Fruit fly (Drosophila melanogaster): ENCODE results near the gene CtIP.

CtIP gene

dm6 chr3L:20399550-20400109, 36.4 kb upstream of the CtIP start (continued):
- TF ChIP-seq CG11560 (tag; IDR thresholded peaks at IDR 0.05), result peak; percentile 74
- peak; percentile 68 for TF ChIP-seq Bdp1 (GFP tag; optimal IDR thresholded peaks at IDR 0.05)
- TF ChIP-seq org-1 (GFP tag; optimal IDR thresholded peaks at IDR 0.05), result peak; percentile 82
- peak; percentile 89 for TF ChIP-seq CG15011 (GFP tag; optimal IDR thresholded peaks at IDR 0.05)
- peak; percentile 73 for TF ChIP-seq scrt (GFP tag; optimal IDR thresholded peaks at IDR 0.05)
- TF ChIP-seq Eip74EF (GFP tag; optimal IDR thresholded peaks at IDR 0.05), result peak in 1 of 2 experiments; percentile 89
- peak; percentile 85 for TF ChIP-seq CG6765 (GFP tag; optimal IDR thresholded peaks at IDR 0.05)
- TF ChIP-seq pita (GFP tag; optimal IDR thresholded peaks at IDR 0.05), result no peak
- TF ChIP-seq Nf-YC (tag; optimal IDR thresholded peaks at IDR 0.05), result peak; percentile 82
- peak; percentile 53 for TF ChIP-seq trem (tag; optimal IDR thresholded peaks at IDR 0.05)
- peak; percentile 77 for TF ChIP-seq CG15696 (tag; optimal IDR thresholded peaks at IDR 0.05)
- TF ChIP-seq en (GFP tag; optimal IDR thresholded peaks at IDR 0.05), result peak; percentile 57
- peak; percentile 55 for TF ChIP-seq CG3995 (GFP tag; optimal IDR thresholded peaks at IDR 0.05)
- TF ChIP-seq cato (GFP tag; optimal IDR thresholded peaks at IDR 0.05; ENCODE audit: borderline replicate concordance), result peak; percentile 58
- peak; percentile 3 for TF ChIP-seq Dp (GFP tag; optimal IDR thresholded peaks at IDR 0.05)
- peak; percentile 89 for TF ChIP-seq CG12769 (tag; optimal IDR thresholded peaks at IDR 0.05)
- no peak for TF ChIP-seq Dll (GFP tag; IDR thresholded peaks at IDR 0.05; ENCODE audit: partially characterized antibody)
- peak; percentile 81 for TF ChIP-seq Blimp-1 (GFP tag; optimal IDR thresholded peaks at IDR 0.05)
- TF ChIP-seq CG1792 (GFP tag; optimal IDR thresholded peaks at IDR 0.05), result peak; percentile 32
- peak; percentile 95 for TF ChIP-seq CG11696 (GFP tag; IDR thresholded peaks at IDR 0.05)
- TF ChIP-seq nom (GFP tag; optimal IDR thresholded peaks at IDR 0.05), result peak; percentile 78
- peak; percentile 77 for TF ChIP-seq H2.0 (GFP tag; IDR thresholded peaks at IDR 0.05)
- peak; percentile 70 for TF ChIP-seq CG11398 (GFP tag; optimal IDR thresholded peaks at IDR 0.05)
- TF ChIP-seq E2f1 (GFP tag; IDR thresholded peaks at IDR 0.05), result peak; percentile 84
- TF ChIP-seq HLH4C (GFP tag; IDR thresholded peaks at IDR 0.05; ENCODE audit: partially characterized antibody), result no peak
- TF ChIP-seq hth (optimal IDR thresholded peaks at IDR 0.05), result no peak
- peak; percentile 82 for TF ChIP-seq zfh1 (GFP tag; IDR thresholded peaks at IDR 0.05)
- TF ChIP-seq MESR4 (GFP tag; optimal IDR thresholded peaks at IDR 0.05), result peak; percentile 12
- peak; percentile 72 for TF ChIP-seq croc (GFP tag; conservative IDR thresholded peaks at IDR 0.05)
- TF ChIP-seq C15 (GFP tag; IDR thresholded peaks at IDR 0.05), result no peak
- TF ChIP-seq CG10274 (GFP tag; optimal IDR thresholded peaks at IDR 0.05), result peak; percentile 49
- TF ChIP-seq ATbp (GFP tag; optimal IDR thresholded peaks at IDR 0.05), result peak; percentile 80
- TF ChIP-seq Lpt (GFP tag; optimal IDR thresholded peaks at IDR 0.05), result no peak
- no peak for TF ChIP-seq CG10565 (GFP tag; optimal IDR thresholded peaks at IDR 0.05)
- peak; percentile 60; the same call in 1 of the 3 replicates for TF ChIP-seq CG2889 (GFP tag; IDR thresholded peaks at IDR 0.05)
- TF ChIP-seq CG6175 (GFP tag; IDR thresholded peaks at IDR 0.05), result 0 out of 3 replicates have a peak, but pooled peaks have one; percentile 41
- no peak for TF ChIP-seq CG7963 (GFP tag; IDR thresholded peaks at IDR 0.05; ENCODE audit: partially characterized antibody)
- TF ChIP-seq lbe (GFP tag; optimal IDR thresholded peaks at IDR 0.05), result peak; percentile 81
- TF ChIP-seq repo (GFP tag; optimal IDR thresholded peaks at IDR 0.05), result peak; percentile 7
- TF ChIP-seq stwl (tag; optimal IDR thresholded peaks at IDR 0.05), result no peak
- TF ChIP-seq Antp (GFP tag; optimal IDR thresholded peaks at IDR 0.05), result peak; percentile 77
- TF ChIP-seq Adf1 (GFP tag; IDR thresholded peaks at IDR 0.05), result peak; percentile 66; the same call in 1 of the 2 replicates
- peak; percentile 72 for TF ChIP-seq CG5245 (GFP tag; optimal IDR thresholded peaks at IDR 0.05)
- TF ChIP-seq CG11723 (GFP tag; optimal IDR thresholded peaks at IDR 0.05), result peak; percentile 80
- TF ChIP-seq CG16863 (GFP tag; optimal IDR thresholded peaks at IDR 0.05), result peak; percentile 80
- peak; percentile 47 for TF ChIP-seq YL-1 (GFP tag; optimal IDR thresholded peaks at IDR 0.05)
- peak; percentile 92 for TF ChIP-seq HmgZ (tag; optimal IDR thresholded peaks at IDR 0.05)
- peak; percentile 87 for TF ChIP-seq CG4328 (GFP tag; optimal IDR thresholded peaks at IDR 0.05)
- peak; percentile 85 for TF ChIP-seq CG1233 (GFP tag; optimal IDR thresholded peaks at IDR 0.05)
- peak; percentile 88 for TF ChIP-seq lmd (GFP tag; IDR thresholded peaks at IDR 0.05)
